Worm (Caenorhabditis elegans) whole organism, L3 larva: ENCODE measurements around the gene T27D12.6.

Experiments used
- R02D3.7 ChIP-seq: fragments of 150-350 bp; optimal IDR thresholded peaks from 2 replicates; lab custom pipeline; 2014; ENCODE audit warnings: missing biosample characterization, missing genetic modification characterization
- ZK546.5 ChIP-seq: sonication (generic microtip); optimal IDR thresholded peaks from 2 replicates; lab custom pipeline; 2017; ENCODE audit warnings: missing biosample characterization, missing genetic modification characterization
- aly-2 ChIP-seq: fragments of 150-350 bp; optimal IDR thresholded peaks from 2 replicates; lab custom pipeline; 2014; ENCODE audit warnings: missing biosample characterization, missing genetic modification characterization
- ama-1 ChIP-seq: fragments of 150-350 bp; optimal IDR thresholded peaks from 2 replicates; lab custom pipeline; 2018
- ceh-16 ChIP-seq: sonication (generic microtip); optimal IDR thresholded peaks from 2 replicates; lab custom pipeline; 2017; ENCODE audit warnings: missing biosample characterization, missing genetic modification characterization
- ceh-82 ChIP-seq: fragments of 150-350 bp; optimal IDR thresholded peaks from 2 replicates; lab custom pipeline; 2014; ENCODE audit warnings: missing biosample characterization, missing genetic modification characterization
- ceh-9 ChIP-seq: sonication (generic microtip); optimal IDR thresholded peaks from 2 replicates; lab custom pipeline; 2018; ENCODE audit warnings: missing biosample characterization, missing genetic modification characterization
- daf-12 ChIP-seq: fragments of 150-350 bp; optimal IDR thresholded peaks from 2 replicates; lab custom pipeline; 2014; ENCODE audit warnings: missing biosample characterization, missing genetic modification reagents, missing genetic modification characterization
- egl-5 ChIP-seq: fragments of 150-350 bp; optimal IDR thresholded peaks from 2 replicates; lab custom pipeline; 2017; ENCODE audit warnings: missing biosample characterization, missing genetic modification reagents, missing genetic modification characterization, inconsistent platforms
- elt-1 ChIP-seq: fragments of 150-350 bp; optimal IDR thresholded peaks from 2 replicates; lab custom pipeline; 2014; ENCODE audit warnings: missing biosample characterization, missing genetic modification characterization
- elt-2 ChIP-seq: sonication (generic microtip); optimal IDR thresholded peaks from 2 replicates; lab custom pipeline; 2016; ENCODE audit warnings: missing genetic modification reagents, mild to moderate bottlenecking, missing genetic modification characterization, missing compliant biosample characterization
- eor-1 ChIP-seq, 2 experiments: fragments of 150-350 bp; optimal IDR thresholded peaks; 2 replicates each; lab custom pipeline; 2014 to 2018; ENCODE audit warnings: missing biosample characterization in 2 of 2, missing genetic modification characterization in 2 of 2
- fkh-10 ChIP-seq: sonication (generic microtip); optimal IDR thresholded peaks from 2 replicates; lab custom pipeline; 2017; ENCODE audit warnings: missing biosample characterization, missing genetic modification reagents, missing genetic modification characterization
- fkh-2 ChIP-seq: fragments of 150-350 bp; optimal IDR thresholded peaks from 2 replicates; lab custom pipeline; 2014; ENCODE audit warnings: missing biosample characterization, missing genetic modification reagents, missing genetic modification characterization
- fos-1 ChIP-seq: fragments of 150-350 bp; optimal IDR thresholded peaks from 2 replicates; lab custom pipeline; 2014; ENCODE audit warnings: missing biosample characterization, missing genetic modification characterization
- jun-1 ChIP-seq: fragments of 150-350 bp; optimal IDR thresholded peaks from 2 replicates; lab custom pipeline; 2014; ENCODE audit warnings: missing biosample characterization, missing genetic modification reagents, missing genetic modification characterization
- lin-39 ChIP-seq: fragments of 150-350 bp; optimal IDR thresholded peaks from 2 replicates; lab custom pipeline; 2018; ENCODE audit warnings: missing biosample characterization, missing genetic modification reagents, missing genetic modification characterization
- lsy-12 ChIP-seq: sonication (generic microtip); optimal IDR thresholded peaks from 2 replicates; lab custom pipeline; 2016; ENCODE audit warnings: mild to moderate bottlenecking, missing genetic modification characterization, missing compliant biosample characterization
- mml-1 ChIP-seq: fragments of 150-350 bp; sonication (generic microtip); optimal IDR thresholded peaks from 3 replicates; lab custom pipeline; 2014; ENCODE audit warnings: missing biosample characterization, missing genetic modification characterization
- nhr-12 ChIP-seq: fragments of 150-350 bp; optimal IDR thresholded peaks from 2 replicates; lab custom pipeline; 2014; ENCODE audit warnings: missing biosample characterization, missing genetic modification characterization
- nhr-23 ChIP-seq: fragments of 150-350 bp; optimal IDR thresholded peaks from 2 replicates; lab custom pipeline; 2014; ENCODE audit warnings: missing biosample characterization, missing genetic modification reagents, missing genetic modification characterization
- nhr-237 ChIP-seq: fragments of 150-350 bp; optimal IDR thresholded peaks from 2 replicates; lab custom pipeline; 2014; ENCODE audit warnings: missing biosample characterization, missing genetic modification characterization
- nhr-25 ChIP-seq: sonication (generic microtip); optimal IDR thresholded peaks from 2 replicates; lab custom pipeline; 2017; ENCODE audit warnings: missing biosample characterization, missing genetic modification characterization
- nhr-67 ChIP-seq: fragments of 150-350 bp; optimal IDR thresholded peaks from 2 replicates; lab custom pipeline; 2014; ENCODE audit warnings: missing biosample characterization, missing genetic modification characterization
- nhr-76 ChIP-seq: fragments of 150-350 bp; sonication (generic microtip); optimal IDR thresholded peaks from 5 replicates; lab custom pipeline; 2014; ENCODE audit warnings: missing biosample characterization, missing genetic modification characterization
- pha-4 ChIP-seq: fragments of 150-350 bp; optimal IDR thresholded peaks from 2 replicates; lab custom pipeline; 2014; ENCODE audit warnings: missing biosample characterization, missing genetic modification reagents, missing genetic modification characterization
- pqm-1 ChIP-seq: fragments of 150-350 bp; optimal IDR thresholded peaks from 2 replicates; lab custom pipeline; 2017; ENCODE audit warnings: missing biosample characterization, missing genetic modification characterization, inconsistent platforms
- sea-2 ChIP-seq: fragments of 150-350 bp; sonication (generic microtip); optimal IDR thresholded peaks from 4 replicates; lab custom pipeline; 2014; ENCODE audit warnings: missing biosample characterization, missing genetic modification reagents, missing genetic modification characterization
- skn-1 ChIP-seq: fragments of 150-350 bp; optimal IDR thresholded peaks from 2 replicates; lab custom pipeline; 2014; ENCODE audit warnings: missing biosample characterization, missing genetic modification characterization
- snpc-4 ChIP-seq: fragments of 150-350 bp; optimal IDR thresholded peaks from 2 replicates; lab custom pipeline; 2014; ENCODE audit warnings: missing biosample characterization, missing genetic modification characterization
- tbx-2 ChIP-seq: sonication (generic microtip); optimal IDR thresholded peaks from 2 replicates; lab custom pipeline; 2016; ENCODE audit warnings: mild to moderate bottlenecking, missing genetic modification characterization, missing compliant biosample characterization
- ztf-11 ChIP-seq: fragments of 150-350 bp; optimal IDR thresholded peaks from 2 replicates; lab custom pipeline; 2014; ENCODE audit warnings: missing biosample characterization, missing genetic modification characterization
- ztf-4 ChIP-seq: fragments of 150-350 bp; optimal IDR thresholded peaks from 2 replicates; lab custom pipeline; 2014; ENCODE audit warnings: missing biosample characterization, missing genetic modification characterization

T27D12.6 gene

DNA sequence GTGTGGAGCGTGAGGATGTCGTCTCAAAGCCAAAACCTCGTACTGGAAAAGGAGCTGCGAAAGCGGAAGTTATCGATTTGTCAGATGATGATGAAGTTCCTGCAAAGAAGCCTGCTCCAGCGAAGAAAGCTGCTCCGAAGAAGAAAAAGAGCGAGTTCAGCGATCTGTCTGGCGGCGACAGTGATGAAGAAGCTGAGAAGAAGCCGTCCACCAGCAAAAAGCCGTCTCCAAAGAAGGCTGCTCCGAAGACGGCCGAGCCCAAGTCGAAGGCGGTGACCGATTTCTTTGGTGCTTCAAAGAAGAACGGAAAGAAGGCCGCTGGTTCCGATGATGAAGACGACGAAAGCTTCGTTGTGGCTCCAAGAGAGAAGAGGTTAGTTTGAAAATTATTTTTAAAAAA, 44.5 kb downstream of the T27D12.6 start:
- TF ChIP-seq eor-1 (tag; optimal IDR thresholded peaks at IDR 0.05; lab: Kevin White, UChicago) = no peak
- no peak for TF ChIP-seq pqm-1 (tag; lab: Kevin White, UChicago)
- no peak for TF ChIP-seq aly-2 (tag; lab: Kevin White, UChicago)
- no peak for TF ChIP-seq nhr-76 (tag; lab: Kevin White, UChicago)
- TF ChIP-seq, all 47 proteins: peak for 0

DNA sequence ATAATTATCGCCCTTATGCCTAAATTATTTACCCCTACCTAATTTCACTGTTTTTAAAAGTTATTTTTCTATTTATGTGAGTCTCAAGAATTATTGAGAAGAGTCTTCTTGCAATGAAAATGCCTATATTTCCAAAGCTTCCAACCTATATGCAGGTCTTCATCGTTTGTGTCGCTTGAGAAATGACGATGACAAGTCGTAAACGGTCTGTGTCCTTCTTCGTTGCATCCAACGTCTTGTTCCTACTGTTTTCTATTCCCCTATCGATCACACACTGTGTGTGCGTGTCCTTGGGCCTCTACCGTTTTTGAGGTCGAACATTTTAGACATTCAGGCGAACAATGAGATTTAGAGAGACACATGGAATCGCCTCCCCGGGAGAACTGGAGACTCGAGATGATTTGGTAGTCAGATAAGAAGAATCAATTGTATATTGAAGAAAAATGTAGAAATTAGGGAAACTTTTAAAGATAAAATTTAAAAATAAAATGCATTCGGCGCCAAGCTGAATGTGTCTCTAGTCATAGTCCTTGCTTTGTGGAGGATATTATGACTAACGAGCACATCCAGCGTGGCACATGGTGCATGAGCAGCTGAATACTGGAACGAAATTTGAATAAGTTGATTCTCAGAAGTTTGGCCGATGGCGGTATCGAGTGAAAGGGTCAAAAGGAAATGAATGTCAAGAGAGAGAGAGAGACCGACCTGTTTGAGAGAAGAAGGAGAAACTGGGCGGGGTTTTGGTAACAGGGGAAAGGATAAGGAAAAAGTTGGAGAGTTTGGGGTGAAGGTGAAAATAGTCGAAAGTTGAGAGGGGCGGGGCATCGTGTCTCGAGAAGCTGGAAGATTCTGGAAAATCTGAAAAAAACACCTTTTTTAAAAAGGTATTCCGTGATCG, 45.4 kb downstream of the T27D12.6 start:
- TF ChIP-seq R02D3.7 (tag; lab: Kevin White, UChicago) (no peak), eor-1 (tag; optimal IDR thresholded peaks at IDR 0.05; lab: Kevin White, UChicago) (no peak), lsy-12 (no peak), nhr-23 (tag; lab: Kevin White, UChicago) (peak; percentile 33), elt-2 (tag; lab: Kevin White, UChicago) (no peak), fos-1 (tag; lab: Kevin White, UChicago) (no peak), elt-1 (no peak), ceh-16 (tag; lab: Kevin White, UChicago) (no peak), lin-39 (tag; lab: Kevin White, UChicago) (no peak), tbx-2 (tag; lab: Kevin White, UChicago) (no peak), pqm-1 (tag; lab: Kevin White, UChicago) (no peak), ama-1 (lab: Kevin White, UChicago) (peak; percentile 34), pha-4 (no peak), nhr-67 (tag; lab: Kevin White, UChicago) (no peak), aly-2 (tag; lab: Kevin White, UChicago) (peak; percentile 56), fkh-10 (GFP tag; lab: Kevin White, UChicago) (no peak), daf-12 (tag; lab: Kevin White, UChicago) (no peak), jun-1 (tag; lab: Kevin White, UChicago) (no peak), skn-1 (tag; lab: Kevin White, UChicago) (no peak), nhr-25 (tag; lab: Kevin White, UChicago) (peak; percentile 86), snpc-4 (no peak)

DNA sequence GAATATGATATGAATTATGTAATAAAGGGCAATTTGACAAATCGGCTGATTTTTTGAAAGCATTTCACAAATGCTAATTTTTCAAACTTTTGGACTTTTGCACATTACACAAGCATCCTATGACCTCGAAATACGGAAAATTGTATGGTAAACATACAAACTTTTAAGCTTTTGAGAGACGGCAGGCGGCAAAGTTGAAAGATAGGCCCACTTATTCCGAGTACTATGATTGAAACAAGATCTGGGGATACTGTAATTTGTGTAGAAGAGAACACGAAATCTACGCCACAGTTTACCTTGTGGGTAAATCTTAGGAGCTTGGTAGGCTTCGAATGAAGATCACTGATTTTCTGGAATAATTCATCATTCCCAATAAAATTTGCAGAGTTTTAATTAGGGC, 48.3 kb downstream of the T27D12.6 start, which contains the start of gene ZK930.6:
ZK930.6 (plus strand) TSS at position 301 of the 400 bp plus-strand sequence.
- TF ChIP-seq fkh-2 (tag; lab: Kevin White, UChicago) = no peak
- TF ChIP-seq pha-4 = no peak
- no peak for TF ChIP-seq nhr-12
- no peak for TF ChIP-seq skn-1 (tag; lab: Kevin White, UChicago)
- no peak for TF ChIP-seq daf-12 (tag; lab: Kevin White, UChicago)
- TF ChIP-seq ceh-9 (tag; lab: Kevin White, UChicago) = no peak
- no peak for TF ChIP-seq ceh-16 (tag; lab: Kevin White, UChicago)
- no peak for TF ChIP-seq tbx-2 (tag; lab: Kevin White, UChicago)
- no peak for TF ChIP-seq ceh-82 (tag; lab: Kevin White, UChicago)
- TF ChIP-seq ztf-4 (tag; lab: Kevin White, UChicago) = no peak
- no peak for TF ChIP-seq egl-5
- TF ChIP-seq nhr-76 (tag; lab: Kevin White, UChicago) = no peak
- no peak for TF ChIP-seq nhr-237 (tag; lab: Kevin White, UChicago)
- TF ChIP-seq ZK546.5 (tag; lab: Kevin White, UChicago) = no peak
- TF ChIP-seq nhr-23 (tag; lab: Kevin White, UChicago) = no peak
- no peak for TF ChIP-seq aly-2 (tag; lab: Kevin White, UChicago)
- no peak for TF ChIP-seq mml-1 (tag; lab: Kevin White, UChicago)
- TF ChIP-seq sea-2 = no peak
- TF ChIP-seq fos-1 (tag; lab: Kevin White, UChicago) = no peak
- TF ChIP-seq ztf-11 (tag; lab: Kevin White, UChicago) = no peak
